Worm (Caenorhabditis elegans) whole organism, L3 larva: ENCODE results near the gene tbc-11.

Experiments used
- ama-1 ChIP-seq: fragments of 150-350 bp; optimal IDR thresholded peaks from 2 replicates; lab custom pipeline; 2018
- ceh-9 ChIP-seq: sonication (generic microtip); optimal IDR thresholded peaks from 2 replicates; lab custom pipeline; 2018; ENCODE audit warnings: missing biosample characterization, missing genetic modification characterization
- egl-27 ChIP-seq: sonication (generic microtip); optimal IDR thresholded peaks from 4 replicates; lab custom pipeline; 2017; ENCODE audit warnings: missing biosample characterization, missing genetic modification reagents, missing genetic modification characterization
- jun-1 ChIP-seq: fragments of 150-350 bp; optimal IDR thresholded peaks from 2 replicates; lab custom pipeline; 2014; ENCODE audit warnings: missing biosample characterization, missing genetic modification reagents, missing genetic modification characterization
- nhr-237 ChIP-seq: fragments of 150-350 bp; optimal IDR thresholded peaks from 2 replicates; lab custom pipeline; 2014; ENCODE audit warnings: missing biosample characterization, missing genetic modification characterization
- nhr-76 ChIP-seq: fragments of 150-350 bp; sonication (generic microtip); optimal IDR thresholded peaks from 5 replicates; lab custom pipeline; 2014; ENCODE audit warnings: missing biosample characterization, missing genetic modification characterization
- skn-1 ChIP-seq: fragments of 150-350 bp; optimal IDR thresholded peaks from 2 replicates; lab custom pipeline; 2014; ENCODE audit warnings: missing biosample characterization, missing genetic modification characterization
- snpc-4 ChIP-seq: fragments of 150-350 bp; optimal IDR thresholded peaks from 2 replicates; lab custom pipeline; 2014; ENCODE audit warnings: missing biosample characterization, missing genetic modification characterization
- unc-62 ChIP-seq: fragments of 150-350 bp; sonication (generic microtip); optimal IDR thresholded peaks from 4 replicates; lab custom pipeline; 2014; ENCODE audit warnings: missing biosample characterization, missing genetic modification reagents, missing genetic modification characterization
- zag-1 ChIP-seq: fragments of 150-350 bp; optimal IDR thresholded peaks from 2 replicates; lab custom pipeline; 2014; ENCODE audit warnings: missing biosample characterization, missing genetic modification characterization

DNA sequence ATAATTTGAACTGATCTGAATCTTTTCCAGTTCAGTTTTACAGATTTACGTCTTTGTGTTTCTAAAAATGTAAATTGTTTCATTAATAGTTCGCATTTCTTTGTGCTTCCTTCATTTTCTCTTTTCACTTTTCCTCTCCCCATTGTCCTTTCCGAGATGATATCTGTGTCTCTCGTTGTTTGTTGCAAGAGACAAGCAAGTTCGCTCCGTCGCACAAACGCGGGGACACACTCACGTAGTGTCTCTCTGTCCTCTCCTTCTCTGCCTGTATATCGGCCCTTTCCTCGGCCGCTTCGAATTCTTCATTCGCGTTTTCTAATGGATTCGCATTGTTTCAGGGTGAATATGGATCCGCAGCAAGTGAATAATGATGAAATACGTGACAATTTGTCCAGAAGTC, 47.8 kb upstream of the tbc-11 start, which contains the start of gene ZC13.1:
- TF ChIP-seq nhr-237 = no peak
- no peak for TF ChIP-seq ama-1 (lab: Kevin White, UChicago)
- peak; percentile 34 for TF ChIP-seq jun-1 (tag; lab: Kevin White, UChicago)
- TF ChIP-seq egl-27 (tag; lab: Kevin White, UChicago) = no peak
- TF ChIP-seq unc-62 (GFP tag; lab: Kevin White, UChicago) = no peak
- TF ChIP-seq zag-1 = no peak
- peak; percentile 45 for TF ChIP-seq snpc-4 (tag; lab: Kevin White, UChicago)
- TF ChIP-seq nhr-76 (tag; lab: Kevin White, UChicago) = no peak
- TF ChIP-seq ceh-9 = no peak
- TF ChIP-seq skn-1 (tag; lab: Kevin White, UChicago) = peak; percentile 65
